Fruit fly (Drosophila melanogaster) whole organism, larva: ENCODE data around the gene btd.

Experiments
- noc ChIP-seq: fragments of 200-800 bp; sonication (Bioruptor generic); optimal IDR thresholded peaks from 3 replicates; lab custom pipeline; 2019; ENCODE audit warnings: missing biosample characterization, mild to moderate bottlenecking, missing genetic modification characterization, moderate library complexity

Gene btd

dm6 chrX:9729013-9730002 lies 35.3 kb downstream of the btd start, which contains the start of gene Sp1:
Gene Sp1, plus strand, starts transcription at chrX:9729648.
- TF ChIP-seq noc = no peak

- TF ChIP-seq noc = no peak
These were observed 37.5 kb downstream of the btd start for dm6 chrX:9731515-9731914.

dm6 chrX:9733189-9733588 lies 39.2 kb downstream of the btd start:
- TF ChIP-seq noc = no peak

dm6 chrX:9734808-9735207 lies 40.8 kb downstream of the btd start:
- TF ChIP-seq noc = no peak

- no peak for TF ChIP-seq noc
These were observed 44.6 kb downstream of the btd start for dm6 chrX:9738551-9738950.

- TF ChIP-seq noc = no peak
These were observed 46.3 kb downstream of the btd start for dm6 chrX:9740269-9740668.

dm6 chrX:9742084-9742483 lies 48.1 kb downstream of the btd start:
- no peak for TF ChIP-seq noc

dm6 chrX:9744034-9744673 lies 50.2 kb downstream of the btd start:
- TF ChIP-seq noc = no peak

dm6 chrX:9744674-9745246 lies 50.8 kb downstream of the btd start:
- TF ChIP-seq noc = no peak
